Worm (Caenorhabditis elegans) whole organism, L1 larva: ENCODE data around the gene F35B12.9.

Source experiments
- C04F5.9 ChIP-seq: sonication (generic microtip); optimal IDR thresholded peaks from 2 replicates; lab custom pipeline; 2016; ENCODE audit warnings: missing genetic modification characterization, missing compliant biosample characterization
- egl-13 ChIP-seq: sonication (generic microtip); optimal IDR thresholded peaks from 2 replicates; lab custom pipeline; 2016; ENCODE audit warnings: missing genotype, missing genetic modification reagents, missing genetic modification characterization, missing compliant biosample characterization
- hpl-2 ChIP-seq: fragments of 150-350 bp; optimal IDR thresholded peaks from 2 replicates; lab custom pipeline; 2014; ENCODE audit warnings: missing biosample characterization, missing genetic modification reagents, missing genetic modification characterization
- lsy-2 ChIP-seq, 2 experiments: fragments of 150-350 bp; optimal IDR thresholded peaks; 2 replicates each; lab custom pipeline; 2014; ENCODE audit warnings: missing biosample characterization in 2 of 2, missing genetic modification characterization in 2 of 2
- nhr-11 ChIP-seq: fragments of 150-350 bp; optimal IDR thresholded peaks from 2 replicates; lab custom pipeline; 2014; ENCODE audit warnings: missing biosample characterization, missing genetic modification characterization
- skn-1 ChIP-seq: fragments of 150-350 bp; optimal IDR thresholded peaks from 2 replicates; lab custom pipeline; 2014; ENCODE audit warnings: missing biosample characterization, missing genetic modification characterization
- tbx-2 ChIP-seq: sonication (generic microtip); optimal IDR thresholded peaks from 2 replicates; lab custom pipeline; 2016; ENCODE audit warnings: missing genetic modification characterization, missing compliant biosample characterization

- no peak for TF ChIP-seq tbx-2
- TF ChIP-seq nhr-11, result no peak
- no peak for TF ChIP-seq hpl-2 (GFP tag; lab: Kevin White, UChicago)
- TF ChIP-seq skn-1 (tag; lab: Kevin White, UChicago), result no peak
- TF ChIP-seq lsy-2 (tag; optimal IDR thresholded peaks at IDR 0.05; lab: Kevin White, UChicago), result no peak
- TF ChIP-seq C04F5.9 (tag; lab: Kevin White, UChicago), result no peak
- no peak for TF ChIP-seq egl-13 (tag; lab: Kevin White, UChicago)
Observed at ce11 chrV:11649254-11649653, 48.3 kb downstream of the F35B12.9 start.
